Worm (Caenorhabditis elegans): ENCODE measurements around the gene R07H5.11.

R07H5.11 gene

DNA sequence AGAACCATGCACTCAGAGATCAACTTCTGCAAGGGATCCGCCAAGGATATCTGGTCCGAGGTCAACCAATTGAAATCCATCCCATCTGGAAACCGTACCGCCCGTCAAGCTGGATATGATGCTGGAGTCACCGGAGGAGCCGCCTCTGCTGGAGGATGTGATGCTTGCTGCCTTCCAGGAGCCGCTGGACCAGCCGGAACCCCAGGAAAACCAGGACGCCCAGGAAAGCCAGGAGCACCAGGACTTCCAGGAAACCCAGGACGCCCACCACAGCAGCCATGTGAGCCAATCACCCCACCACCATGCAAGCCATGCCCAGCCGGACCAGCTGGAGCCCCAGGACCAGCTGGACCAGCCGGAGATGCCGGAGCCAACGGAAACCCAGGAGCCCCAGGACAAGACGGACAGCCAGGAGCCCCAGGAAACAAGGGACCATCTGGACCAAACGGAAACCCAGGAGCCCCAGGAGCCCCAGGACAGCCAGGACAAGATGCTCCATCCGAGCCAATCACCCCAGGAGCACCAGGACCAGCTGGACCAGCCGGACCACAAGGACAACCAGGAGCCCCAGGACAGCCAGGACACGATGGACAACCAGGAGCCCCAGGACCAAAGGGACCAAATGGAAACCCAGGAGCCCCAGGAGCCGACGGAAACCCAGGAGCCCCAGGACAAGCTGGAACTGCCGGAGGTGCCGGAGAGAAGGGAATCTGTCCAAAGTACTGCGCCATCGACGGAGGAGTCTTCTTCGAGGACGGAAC, 23.3 kb downstream of the R07H5.11 start:
- peak; percentile 96 for TF ChIP-seq egrh-3 (GFP tag; IDR thresholded peaks at IDR 0.05)
- TF ChIP-seq cebp-2 (GFP tag; IDR thresholded peaks at IDR 0.05): 0 out of 2 replicates have a peak, but pooled peaks have one; percentile 5

DNA sequence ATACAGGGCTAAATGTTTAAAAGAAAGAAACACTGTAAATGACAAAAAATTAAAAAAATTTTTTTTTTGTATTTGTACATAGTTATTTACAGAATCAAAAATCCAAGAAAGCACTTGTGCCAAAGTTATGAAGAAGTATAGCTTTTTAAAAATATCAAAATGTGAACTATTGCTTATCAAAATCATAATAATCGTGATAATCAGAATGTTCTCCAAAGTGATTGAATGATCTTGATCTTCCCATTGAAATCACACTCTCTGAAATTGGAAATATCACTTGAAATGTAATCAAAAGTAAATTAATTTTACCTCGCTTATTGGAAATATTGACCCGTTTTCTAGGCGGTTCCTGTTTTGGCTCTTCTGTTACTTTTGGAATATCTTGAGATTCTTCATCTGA, 24.0 kb downstream of the R07H5.11 start:
- TF ChIP-seq nhr-27 (tag; optimal IDR thresholded peaks at IDR 0.05): no peak
- no peak for TF ChIP-seq sdz-38 (tag; optimal IDR thresholded peaks at IDR 0.05)
- no peak for TF ChIP-seq lsl-1 (GFP tag; optimal IDR thresholded peaks at IDR 0.05)
- TF ChIP-seq B0019.2 (GFP tag; conservative IDR thresholded peaks at IDR 0.05): no peak

DNA sequence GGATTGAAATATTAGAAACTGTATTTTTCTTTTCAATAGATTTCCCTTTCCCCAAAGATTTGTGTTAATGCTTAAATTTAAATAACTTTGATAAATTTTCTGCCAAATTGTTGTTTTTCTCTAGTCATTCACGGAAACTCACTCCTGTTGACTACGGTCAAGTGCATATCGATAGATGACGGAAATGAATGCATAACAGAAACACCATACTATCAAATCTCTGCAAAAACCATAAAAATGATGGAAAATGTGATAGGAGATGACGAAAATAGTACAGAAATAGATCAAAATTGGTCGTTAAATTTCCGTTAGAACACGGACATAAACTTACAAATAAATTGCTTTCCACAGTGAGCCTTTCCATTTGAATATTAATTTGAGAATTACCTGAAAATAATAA, 26.4 kb downstream of the R07H5.11 start:
- TF ChIP-seq madf-3 (GFP tag; IDR thresholded peaks at IDR 0.05): no peak

DNA sequence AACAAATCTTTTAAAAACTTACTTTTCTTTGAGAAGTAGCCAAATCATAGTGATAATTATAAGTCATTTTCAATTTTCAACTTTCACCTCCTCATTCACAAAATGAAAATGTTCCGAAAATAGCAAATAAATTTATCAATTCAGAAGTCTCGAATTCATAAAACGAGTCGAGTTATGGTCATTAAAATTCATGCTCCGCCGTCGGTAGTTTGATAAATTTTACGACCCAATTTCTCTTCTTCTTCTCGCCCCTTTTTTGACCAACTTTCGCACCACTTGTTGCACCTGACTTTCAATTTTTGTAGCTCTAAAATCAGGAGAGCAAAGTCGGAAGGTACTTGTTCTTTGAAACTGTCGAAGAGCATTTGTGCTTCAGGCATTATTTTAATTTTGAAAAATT, 27.5 kb downstream of the R07H5.11 start, which contains the start of gene best-7:
TSS of gene best-7 (minus strand) at position 239 of the 400 bp plus-strand sequence.
- TF ChIP-seq Y79H2A.3 (GFP tag; conservative IDR thresholded peaks at IDR 0.05) (no peak), nhr-80 (tag; optimal IDR thresholded peaks at IDR 0.05) (peak; percentile 29), bed-2 (GFP tag; IDR thresholded peaks at IDR 0.05) (no peak)

DNA sequence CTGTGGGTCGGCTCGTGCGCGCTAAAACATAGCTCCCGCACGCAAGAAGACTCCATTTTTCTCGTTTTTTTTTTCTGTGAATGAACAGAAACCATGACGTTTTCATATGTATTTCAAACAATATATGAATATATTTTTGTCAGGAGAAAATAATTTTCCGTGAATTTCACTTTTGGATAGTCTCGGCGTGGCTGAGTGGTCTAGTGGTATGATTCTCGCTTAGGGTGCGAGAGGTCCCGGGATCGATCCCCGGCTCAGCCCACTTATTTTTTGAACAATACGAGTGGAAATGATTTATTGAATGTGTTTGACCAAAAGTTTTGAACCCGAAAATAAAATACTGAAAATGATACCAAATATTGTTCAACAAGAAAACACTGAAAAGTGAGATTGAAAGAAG, 28.8 kb downstream of the R07H5.11 start:
- TF ChIP-seq D2030.7 (GFP tag; IDR thresholded peaks at IDR 0.05) (0 out of 2 replicates have a peak, but pooled peaks have one; percentile 9), attf-6 (GFP tag; IDR thresholded peaks at IDR 0.05) (no peak), Y53G8AR.9 (GFP tag; conservative IDR thresholded peaks at IDR 0.05) (no peak), B0261.1 (tag; optimal IDR thresholded peaks at IDR 0.05) (peak; percentile 13), rpc-1 (optimal IDR thresholded peaks at IDR 0.05) (peak; percentile 11), rpc-1 (tag; optimal IDR thresholded peaks at IDR 0.05) (peak; percentile 69), tbp1 (GFP tag; optimal IDR thresholded peaks at IDR 0.05) (peak; percentile 79)

DNA sequence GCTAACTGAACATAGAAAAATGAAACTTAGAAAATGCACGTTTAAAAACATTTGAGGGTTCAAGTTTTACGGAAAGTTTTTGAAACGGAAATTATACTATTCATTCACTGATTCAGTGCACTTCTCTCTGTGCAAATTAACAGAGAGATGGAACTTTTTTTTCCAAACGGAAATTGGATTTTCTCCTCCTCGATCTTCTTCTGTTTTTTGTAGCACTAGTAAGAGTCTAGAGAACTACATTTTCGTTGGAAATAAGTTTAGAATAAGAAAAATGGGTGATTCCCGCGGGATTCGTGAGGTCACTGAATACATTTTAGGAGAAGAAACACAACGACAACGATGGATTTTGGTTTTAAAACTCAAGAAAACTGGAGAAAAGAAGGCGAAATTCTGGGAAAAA, 33.2 kb downstream of the R07H5.11 start:
- no peak for TF ChIP-seq efl-1 (GFP tag; optimal IDR thresholded peaks at IDR 0.05)
- TF ChIP-seq ceh-40 (GFP tag; IDR thresholded peaks at IDR 0.05): no peak
- no peak for TF ChIP-seq xnd-1 (tag; optimal IDR thresholded peaks at IDR 0.05)
- TF ChIP-seq akir-1 (GFP tag; optimal IDR thresholded peaks at IDR 0.05): no peak
- TF ChIP-seq atf-7 (tag; optimal IDR thresholded peaks at IDR 0.05): no peak
- no peak for TF ChIP-seq athp-1 (tag; optimal IDR thresholded peaks at IDR 0.05)
- no peak for TF ChIP-seq ztf-22 (GFP tag; optimal IDR thresholded peaks at IDR 0.05)
- TF ChIP-seq cebp-1 (GFP tag; IDR thresholded peaks at IDR 0.05): no peak
- no peak for TF ChIP-seq cebp-1 (tag; optimal IDR thresholded peaks at IDR 0.05)
- no peak for TF ChIP-seq B0035.1 (tag; optimal IDR thresholded peaks at IDR 0.05)
- no peak for TF ChIP-seq egrh-3 (GFP tag; IDR thresholded peaks at IDR 0.05)
- no peak for TF ChIP-seq F57C9.4 (tag; optimal IDR thresholded peaks at IDR 0.05)
- TF ChIP-seq hlh-12 (tag; optimal IDR thresholded peaks at IDR 0.05): no peak
- TF ChIP-seq ekl-4 (GFP tag; IDR thresholded peaks at IDR 0.05): no peak
- no peak for TF ChIP-seq cebp-2 (GFP tag; IDR thresholded peaks at IDR 0.05)
- no peak for TF ChIP-seq aptf-3 (GFP tag; IDR thresholded peaks at IDR 0.05)
- no peak for TF ChIP-seq pbrm-1 (GFP tag; IDR thresholded peaks at IDR 0.05)
- TF ChIP-seq attf-3 (GFP tag; conservative IDR thresholded peaks at IDR 0.05): no peak
- TF ChIP-seq K12H6.12 (tag; optimal IDR thresholded peaks at IDR 0.05): no peak
- TF ChIP-seq mcd-1 (GFP tag; IDR thresholded peaks at IDR 0.05): no peak

Measured in whole organism, young adult.